Fruit fly (Drosophila melanogaster): ENCODE data around the gene CG42821.

Gene CG42821

DNA sequence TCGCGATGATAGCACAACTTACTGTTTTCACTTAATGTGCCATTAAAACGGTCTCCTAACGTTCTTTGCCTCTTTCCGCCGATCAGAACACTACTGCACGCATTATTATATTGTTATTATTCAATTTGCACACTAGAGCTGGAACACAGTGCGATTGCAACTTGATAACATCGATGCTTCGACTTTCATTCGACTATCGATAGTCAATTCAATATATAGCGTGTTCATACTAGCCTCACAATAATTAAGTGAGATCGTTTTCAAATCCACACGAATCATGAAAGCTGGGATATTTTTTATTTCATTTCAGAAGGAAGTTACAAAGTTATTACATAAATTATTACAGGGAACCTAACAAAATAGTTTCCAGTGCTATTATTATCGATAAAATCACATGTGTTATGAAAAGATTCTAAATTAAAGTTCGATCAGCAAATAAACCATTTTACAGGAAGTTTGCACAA lies 11.6 kb upstream of the CG42821 start (continued):
- peak; percentile 33 for TF ChIP-seq Nf-YB (GFP tag; optimal IDR thresholded peaks at IDR 0.05)
- no peak for TF ChIP-seq H15 (GFP tag; IDR thresholded peaks at IDR 0.05)
- no peak for TF ChIP-seq CG15696 (tag; optimal IDR thresholded peaks at IDR 0.05)
- no peak for TF ChIP-seq Usf (GFP tag; optimal IDR thresholded peaks at IDR 0.05)
- TF ChIP-seq CG12104 (GFP tag; optimal IDR thresholded peaks at IDR 0.05): peak; percentile 17
- TF ChIP-seq hb (GFP tag; IDR thresholded peaks at IDR 0.05; ENCODE audit: partially characterized antibody): peak; percentile 76
- peak; percentile 43 for TF ChIP-seq CG10209 (GFP tag; optimal IDR thresholded peaks at IDR 0.05)
- peak; percentile 62; the same call in 1 of the 2 replicates for TF ChIP-seq al (GFP tag; IDR thresholded peaks at IDR 0.05)
- no peak for TF ChIP-seq CG6689 (GFP tag; IDR thresholded peaks at IDR 0.05)
- 0 out of 2 replicates have a peak, but pooled peaks have one; percentile 8 for TF ChIP-seq wdn (GFP tag; IDR thresholded peaks at IDR 0.05)
- no peak for TF ChIP-seq ken (GFP tag; IDR thresholded peaks at IDR 0.05)
- TF ChIP-seq zen2 (GFP tag; IDR thresholded peaks at IDR 0.05; ENCODE audit: partially characterized antibody): peak; percentile 63; the same call in 1 of the 3 replicates
- TF ChIP-seq GATAe (GFP tag; conservative IDR thresholded peaks at IDR 0.05): peak; percentile 14; the same call in 1 of the 2 replicates
- TF ChIP-seq luna (GFP tag; optimal IDR thresholded peaks at IDR 0.05): peak; percentile 52
- peak; percentile 49 for TF ChIP-seq Myb (GFP tag; optimal IDR thresholded peaks at IDR 0.05)
- no peak for TF ChIP-seq ase (GFP tag; IDR thresholded peaks at IDR 0.05)
- peak; percentile 61 to 70 for TF ChIP-seq dpn (GFP tag; optimal IDR thresholded peaks at IDR 0.05)
- peak; percentile 86 for TF ChIP-seq Opbp (GFP tag; IDR thresholded peaks at IDR 0.05; ENCODE audit: partially characterized antibody)
- no peak for TF ChIP-seq Lpt (GFP tag; optimal IDR thresholded peaks at IDR 0.05)
- TF ChIP-seq CG18011 (GFP tag; optimal IDR thresholded peaks at IDR 0.05): peak; percentile 52
- TF ChIP-seq chif (GFP tag; optimal IDR thresholded peaks at IDR 0.05): peak in 1 of 2 experiments; percentile 43
- TF ChIP-seq Atf6 (GFP tag; IDR thresholded peaks at IDR 0.05): peak; percentile 22; the same call in 1 of the 2 replicates
- no peak for TF ChIP-seq oc (tag; optimal IDR thresholded peaks at IDR 0.05)
- TF ChIP-seq sisA (GFP tag; IDR thresholded peaks at IDR 0.05): no peak
- no peak for TF ChIP-seq p53 (GFP tag; optimal IDR thresholded peaks at IDR 0.05)
- TF ChIP-seq BtbVII (GFP tag; optimal IDR thresholded peaks at IDR 0.05): peak; percentile 3
- no peak for TF ChIP-seq CG17568 (GFP tag; optimal IDR thresholded peaks at IDR 0.05)
- TF ChIP-seq CTCF (GFP tag; optimal IDR thresholded peaks at IDR 0.05): no peak
- no peak for TF ChIP-seq Spps (tag; optimal IDR thresholded peaks at IDR 0.05)
- TF ChIP-seq Bdp1 (GFP tag; optimal IDR thresholded peaks at IDR 0.05): peak; percentile 26
- TF ChIP-seq CG7928 (GFP tag; optimal IDR thresholded peaks at IDR 0.05): no peak
- peak; percentile 89 for TF ChIP-seq amos (GFP tag; IDR thresholded peaks at IDR 0.05; ENCODE audit: partially characterized antibody)
- TF ChIP-seq ATbp (GFP tag; optimal IDR thresholded peaks at IDR 0.05): no peak
- TF ChIP-seq CG9797 (GFP tag; optimal IDR thresholded peaks at IDR 0.05): no peak
- no peak for TF ChIP-seq CG2889 (GFP tag; IDR thresholded peaks at IDR 0.05)
- no peak for TF ChIP-seq peb (GFP tag; IDR thresholded peaks at IDR 0.05)
- TF ChIP-seq CG7271 (tag; optimal IDR thresholded peaks at IDR 0.05): no peak
- TF ChIP-seq mirr (GFP tag; optimal IDR thresholded peaks at IDR 0.05): peak; percentile 17
- TF ChIP-seq CG34422 (GFP tag; IDR thresholded peaks at IDR 0.05): 0 out of 3 replicates have a peak, but pooled peaks have one; percentile 32
- TF ChIP-seq NK7.1 (GFP tag; optimal IDR thresholded peaks at IDR 0.05): no peak
- TF ChIP-seq E2f1 (GFP tag; IDR thresholded peaks at IDR 0.05): 0 out of 2 replicates have a peak, but pooled peaks have one; percentile 29
- no peak for TF ChIP-seq CG10462 (GFP tag; optimal IDR thresholded peaks at IDR 0.05)
- TF ChIP-seq cato (GFP tag; optimal IDR thresholded peaks at IDR 0.05; ENCODE audit: borderline replicate concordance): peak; percentile 6
- peak; percentile 81 for TF ChIP-seq CG1603 (tag; optimal IDR thresholded peaks at IDR 0.05)
- TF ChIP-seq bcd (GFP tag; optimal IDR thresholded peaks at IDR 0.05): peak; percentile 47
- no peak for TF ChIP-seq psq (GFP tag; optimal IDR thresholded peaks at IDR 0.05)
- peak; percentile 71 for TF ChIP-seq CG1024 (GFP tag; IDR thresholded peaks at IDR 0.05)
- TF ChIP-seq toy (GFP tag; IDR thresholded peaks at IDR 0.05): no peak
- TF ChIP-seq Dll (GFP tag; IDR thresholded peaks at IDR 0.05; ENCODE audit: partially characterized antibody): peak; percentile 84
- TF ChIP-seq CG15601 (tag; optimal IDR thresholded peaks at IDR 0.05): peak; percentile 36
- no peak for TF ChIP-seq cad (GFP tag; optimal IDR thresholded peaks at IDR 0.05)

Measured in whole organism, embryonic.